Fruit fly (Drosophila melanogaster) Kc167 (cell line): Measurements from ENCODE around the gene CG12035.

Experiments used
- Myc ChIP-seq: fragments of >200 bp; optimal IDR thresholded peaks from 2 replicates; lab custom pipeline; 2017; ENCODE audit warnings: missing external identifiers
- h ChIP-seq: fragments of >200 bp; optimal IDR thresholded peaks from 3 replicates; lab custom pipeline; 2018; ENCODE audit warnings: missing external identifiers
- psq ChIP-seq: fragments of >200 bp; optimal IDR thresholded peaks from 2 replicates; lab custom pipeline; 2017; ENCODE audit warnings: missing external identifiers
- ttk ChIP-seq: sonication (Bioruptor generic); optimal IDR thresholded peaks from 2 replicates; lab custom pipeline; 2017; ENCODE audit warnings: missing external identifiers

- TF ChIP-seq h (lab: Kevin White, UChicago), result no peak
- TF ChIP-seq ttk, result no peak
- no peak for TF ChIP-seq psq
- TF ChIP-seq Myc (lab: Kevin White, UChicago), result no peak
Measured at dm6 chr3L:1675242-1675641, 48.9 kb upstream of the CG12035 start.
